Worm (Caenorhabditis elegans): ENCODE results near the gene Y67D8B.2.
"Not testable (repeated sequence)": the region's sequence is repeated elsewhere in the genome, so short reads cannot be mapped to it uniquely, and the experiment has no call there.

Y67D8B.2 gene

DNA sequence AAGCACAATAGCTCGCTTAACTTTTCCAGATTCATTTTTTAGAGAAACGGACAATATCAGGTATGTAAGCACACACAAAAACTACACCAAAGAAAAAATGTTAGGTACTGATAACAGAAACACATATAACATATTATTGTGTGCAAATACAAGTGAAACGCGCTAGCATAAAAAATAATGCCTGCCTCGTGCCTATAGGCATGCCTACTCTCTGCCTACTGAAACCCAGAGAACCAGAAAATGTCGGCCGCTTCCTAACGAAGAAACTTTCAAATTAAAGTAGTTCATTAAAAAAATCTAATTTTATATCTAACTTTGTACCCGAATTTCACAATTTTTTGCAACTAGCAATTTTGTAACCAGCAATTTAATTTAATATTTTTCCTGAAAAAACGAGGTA is 18.9 kb downstream of the Y67D8B.2 start, which contains the start of gene Y67D8B.1:
Gene Y67D8B.1, minus strand, starts transcription at position 101 of the 400 bp plus-strand sequence.
- TF ChIP-seq rnt-1, ahr-1, ceh-2 (tag; optimal IDR thresholded peaks at IDR 0.05): not testable (repeated sequence)

DNA sequence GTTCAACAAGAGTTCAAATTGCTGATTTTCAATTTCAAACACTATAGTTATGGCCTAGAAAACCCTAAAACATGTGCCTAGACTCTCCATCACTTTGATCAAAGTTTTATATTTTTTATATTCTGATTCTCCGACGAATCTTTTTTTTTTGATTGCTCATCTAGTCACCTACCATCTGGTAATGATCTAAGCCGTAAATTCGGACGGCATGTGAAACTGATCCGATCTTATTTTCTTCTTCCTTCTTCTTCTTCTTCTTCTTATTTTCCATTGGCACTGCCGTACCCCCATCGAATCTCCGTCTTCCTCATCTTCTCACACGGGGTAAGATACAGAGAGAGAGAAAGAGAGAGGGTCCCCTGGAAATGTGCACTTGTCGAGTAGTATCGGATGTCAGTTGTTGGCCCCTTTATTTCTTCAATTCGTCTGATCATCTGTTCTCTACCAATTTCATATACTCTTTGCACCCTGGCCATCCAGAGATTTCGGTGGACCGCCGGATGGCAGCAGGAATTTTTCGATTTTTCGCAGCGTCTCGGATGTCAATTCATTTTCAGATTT is 22.6 kb downstream of the Y67D8B.2 start:
- TF ChIP-seq unc-55 (GFP tag; optimal IDR thresholded peaks at IDR 0.05) (peak; percentile 73), nfya-1 (tag; optimal IDR thresholded peaks at IDR 0.05) (peak; percentile 35), hlh-8 (tag; optimal IDR thresholded peaks at IDR 0.05) (peak; percentile 74), ahr-1 (tag; optimal IDR thresholded peaks at IDR 0.05) (no peak), ceh-6 (GFP tag; optimal IDR thresholded peaks at IDR 0.05) (no peak), ceh-18 (tag; optimal IDR thresholded peaks at IDR 0.05) (peak; percentile 59), ceh-34 (tag; optimal IDR thresholded peaks at IDR 0.05) (peak; percentile 90), tbx-2 (tag; optimal IDR thresholded peaks at IDR 0.05) (peak; percentile 3), ceh-31 (tag; optimal IDR thresholded peaks at IDR 0.05) (peak; percentile 10)

DNA sequence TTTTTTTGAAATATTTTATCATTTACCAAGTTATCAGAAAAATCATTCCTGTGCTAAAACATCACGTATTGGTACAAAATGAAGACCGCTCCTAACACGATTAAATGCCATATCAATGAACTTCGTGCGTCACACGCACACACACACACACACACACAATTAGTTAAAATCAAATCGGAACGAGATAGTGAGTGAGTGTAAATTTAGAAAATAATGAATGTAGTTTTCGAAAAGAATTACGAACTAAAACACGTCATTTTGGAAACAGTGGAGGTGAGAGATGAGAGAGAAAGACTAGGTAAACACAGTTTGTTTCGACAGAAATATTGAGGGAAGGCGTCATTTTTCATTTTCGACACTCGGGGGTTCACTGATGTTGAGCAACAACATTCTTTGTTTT is 24.5 kb downstream of the Y67D8B.2 start:
- no peak for TF ChIP-seq dve-1 (tag; optimal IDR thresholded peaks at IDR 0.05)
- no peak for TF ChIP-seq dmd-4 (tag; optimal IDR thresholded peaks at IDR 0.05; ENCODE audit: borderline replicate concordance)
- no peak for TF ChIP-seq gmeb-2 (tag; optimal IDR thresholded peaks at IDR 0.05)

DNA sequence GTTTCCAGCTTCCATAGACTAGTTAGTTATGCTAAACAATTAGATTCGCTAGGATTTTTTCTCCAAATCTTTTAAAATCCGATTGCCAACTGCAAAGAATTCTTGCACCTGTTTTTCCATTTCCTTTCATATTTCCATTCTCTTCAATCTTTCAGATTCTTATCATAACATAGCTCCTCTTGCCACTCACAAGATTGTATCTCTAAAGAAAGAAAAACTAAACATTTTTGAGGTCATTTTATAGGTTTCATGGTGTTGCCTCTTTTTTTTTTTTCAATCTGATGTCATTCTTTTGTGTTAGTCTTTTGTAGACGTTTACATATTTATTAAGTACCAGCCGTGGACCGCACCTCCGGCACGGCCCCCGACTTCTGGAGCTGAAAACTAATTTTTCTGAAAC is 26.0 kb downstream of the Y67D8B.2 start:
- TF ChIP-seq nhr-232 (tag; optimal IDR thresholded peaks at IDR 0.05) = no peak
- TF ChIP-seq ref-2 (tag; optimal IDR thresholded peaks at IDR 0.05) = no peak

ce11 chrIV:3163562-3163961 is 27.8 kb downstream of the Y67D8B.2 start:
- TF ChIP-seq nfya-1 (tag; optimal IDR thresholded peaks at IDR 0.05) = peak; percentile 7
- TF ChIP-seq unc-42 (tag; optimal IDR thresholded peaks at IDR 0.05) = peak; percentile 1
- no peak for TF ChIP-seq T23F11.4 (GFP tag; optimal IDR thresholded peaks at IDR 0.05)
- no peak for TF ChIP-seq npax-4 (tag; optimal IDR thresholded peaks at IDR 0.05)
- no peak for TF ChIP-seq ahr-1 (tag; optimal IDR thresholded peaks at IDR 0.05)
- TF ChIP-seq sox-2 (GFP tag; IDR thresholded peaks at IDR 0.05) = no peak
- TF ChIP-seq ceh-34 (tag; optimal IDR thresholded peaks at IDR 0.05) = peak; percentile 39
- TF ChIP-seq unc-55 (GFP tag; optimal IDR thresholded peaks at IDR 0.05) = peak; percentile 71
- TF ChIP-seq sox-4 (tag; optimal IDR thresholded peaks at IDR 0.05) = no peak
- TF ChIP-seq C08G9.2 (tag; optimal IDR thresholded peaks at IDR 0.05) = no peak
- TF ChIP-seq ceh-14 (tag; optimal IDR thresholded peaks at IDR 0.05) = peak; percentile 16
- TF ChIP-seq dve-1 (tag; optimal IDR thresholded peaks at IDR 0.05) = no peak
- TF ChIP-seq rnt-1 (tag; optimal IDR thresholded peaks at IDR 0.05) = peak; percentile 25
- no peak for TF ChIP-seq ztf-16 (tag; optimal IDR thresholded peaks at IDR 0.05)
- TF ChIP-seq ceh-48 (tag; optimal IDR thresholded peaks at IDR 0.05) = no peak
- TF ChIP-seq pros-1 (tag; optimal IDR thresholded peaks at IDR 0.05) = no peak
- peak; percentile 64 for TF ChIP-seq ceh-18 (tag; optimal IDR thresholded peaks at IDR 0.05)
- peak; percentile 11 for TF ChIP-seq ceh-31 (tag; optimal IDR thresholded peaks at IDR 0.05)
- no peak for TF ChIP-seq sdc-2 (tag; optimal IDR thresholded peaks at IDR 0.05)
- TF ChIP-seq mec-3 (tag; optimal IDR thresholded peaks at IDR 0.05; ENCODE audit: borderline replicate concordance) = no peak
- no peak for TF ChIP-seq F13H6.1 (tag; optimal IDR thresholded peaks at IDR 0.05)
- no peak for TF ChIP-seq zip-5 (tag; optimal IDR thresholded peaks at IDR 0.05)
- TF ChIP-seq ceh-19 (GFP tag; optimal IDR thresholded peaks at IDR 0.05) = no peak
- no peak for TF ChIP-seq Y22D7AL.16 (tag; optimal IDR thresholded peaks at IDR 0.05)

DNA sequence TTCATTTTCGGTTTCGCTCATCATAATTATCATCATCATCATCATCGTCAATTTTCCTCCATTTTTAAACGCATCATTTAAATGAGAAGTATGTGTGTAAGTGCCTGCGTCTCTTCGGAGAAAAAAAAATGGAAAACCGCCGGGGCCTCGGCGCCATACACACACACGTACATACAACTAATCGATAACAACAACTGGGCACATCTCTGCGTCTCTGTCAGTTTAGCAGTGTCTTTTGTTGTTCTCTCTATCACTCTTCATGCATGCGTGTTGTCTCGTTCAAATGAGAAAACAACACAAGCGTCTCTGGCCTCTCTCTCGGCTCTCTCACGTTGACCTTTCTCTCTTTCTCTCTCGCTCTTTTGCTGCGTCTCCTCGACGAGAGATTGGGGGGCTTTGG is 30.6 kb downstream of the Y67D8B.2 start:
- peak; percentile 31 for TF ChIP-seq rnt-1 (tag; optimal IDR thresholded peaks at IDR 0.05)
- TF ChIP-seq ceh-6 (GFP tag; optimal IDR thresholded peaks at IDR 0.05) = no peak
- TF ChIP-seq pqm-1 (tag; optimal IDR thresholded peaks at IDR 0.05) = no peak
- peak; percentile 57 for TF ChIP-seq dve-1 (tag; optimal IDR thresholded peaks at IDR 0.05)
- peak; percentile 69 for TF ChIP-seq tbx-2 (tag; optimal IDR thresholded peaks at IDR 0.05)
- TF ChIP-seq F13H6.1 (tag; optimal IDR thresholded peaks at IDR 0.05) = no peak
- TF ChIP-seq dmd-4 (tag; optimal IDR thresholded peaks at IDR 0.05; ENCODE audit: borderline replicate concordance) = no peak
- TF ChIP-seq ceh-31 (tag; optimal IDR thresholded peaks at IDR 0.05) = peak; percentile 83
- no peak for TF ChIP-seq elt-2 (tag; optimal IDR thresholded peaks at IDR 0.05)
- no peak for TF ChIP-seq mec-3 (tag; optimal IDR thresholded peaks at IDR 0.05; ENCODE audit: borderline replicate concordance)
- TF ChIP-seq ceh-48 (tag; optimal IDR thresholded peaks at IDR 0.05) = peak; percentile 82
- TF ChIP-seq ceh-24 (tag; optimal IDR thresholded peaks at IDR 0.05) = no peak
- peak; percentile 85 for TF ChIP-seq ceh-18 (tag; optimal IDR thresholded peaks at IDR 0.05)
- TF ChIP-seq syd-9 (tag; optimal IDR thresholded peaks at IDR 0.05) = no peak
- TF ChIP-seq zip-5 (tag; optimal IDR thresholded peaks at IDR 0.05) = no peak
- peak; percentile 51 for TF ChIP-seq ceh-34 (tag; optimal IDR thresholded peaks at IDR 0.05)
- TF ChIP-seq ama-1 (optimal IDR thresholded peaks at IDR 0.05) = no peak
- peak; percentile 86 for TF ChIP-seq unc-55 (GFP tag; optimal IDR thresholded peaks at IDR 0.05)
- TF ChIP-seq pag-3 (tag; optimal IDR thresholded peaks at IDR 0.05; ENCODE audit: borderline replicate concordance) = no peak
- no peak for TF ChIP-seq npax-4 (tag; optimal IDR thresholded peaks at IDR 0.05)
- TF ChIP-seq pha-2 (tag; optimal IDR thresholded peaks at IDR 0.05) = no peak
- TF ChIP-seq hlh-30 (tag; optimal IDR thresholded peaks at IDR 0.05; ENCODE audit: insufficient read depth) = peak; percentile 41
